Fruit fly (Drosophila melanogaster): ENCODE data around the gene CG43155.
A peak's percentile ranks its signal among the peaks of the same experiment; 100 is the strongest.

CG43155 gene

dm6 chrX:11449476-11450119 lies 10.0 kb upstream of the CG43155 start (continued):
- TF ChIP-seq Tbp (GFP tag; optimal IDR thresholded peaks at IDR 0.05), result no peak
- no peak for TF ChIP-seq hb (GFP tag; IDR thresholded peaks at IDR 0.05; ENCODE audit: partially characterized antibody)
- peak; percentile 62 for TF ChIP-seq CG11723 (GFP tag; optimal IDR thresholded peaks at IDR 0.05)
- peak; percentile 85 for TF ChIP-seq Atf6 (GFP tag; IDR thresholded peaks at IDR 0.05)
- TF ChIP-seq Gsc (GFP tag; IDR thresholded peaks at IDR 0.05), result peak; percentile 69
- peak; percentile 83 for TF ChIP-seq Xbp1 (GFP tag; optimal IDR thresholded peaks at IDR 0.05)
- TF ChIP-seq chif (GFP tag; optimal IDR thresholded peaks at IDR 0.05), result peak; percentile 86 to 88
- TF ChIP-seq CG17829 (tag; optimal IDR thresholded peaks at IDR 0.05), result peak; percentile 79
- peak; percentile 77 for TF ChIP-seq cwo (GFP tag; optimal IDR thresholded peaks at IDR 0.05)
- TF ChIP-seq cad (GFP tag; optimal IDR thresholded peaks at IDR 0.05), result no peak
- peak; percentile 60 for TF ChIP-seq Hand (GFP tag; optimal IDR thresholded peaks at IDR 0.05)
- peak; percentile 52 for TF ChIP-seq CG10431 (GFP tag; optimal IDR thresholded peaks at IDR 0.05)
- TF ChIP-seq p53 (GFP tag; optimal IDR thresholded peaks at IDR 0.05), result peak; percentile 54
- peak in 1 of 2 experiments; percentile 67 for TF ChIP-seq Eip74EF (GFP tag; optimal IDR thresholded peaks at IDR 0.05)
- TF ChIP-seq CG18599 (GFP tag; optimal IDR thresholded peaks at IDR 0.05), result peak; percentile 92
- peak; percentile 33 for TF ChIP-seq CG3838 (GFP tag; optimal IDR thresholded peaks at IDR 0.05)
- TF ChIP-seq CG17568 (GFP tag; optimal IDR thresholded peaks at IDR 0.05), result peak; percentile 64
- peak; percentile 88 for TF ChIP-seq CG12071 (GFP tag; optimal IDR thresholded peaks at IDR 0.05)
- peak; percentile 75 for TF ChIP-seq CG4424 (GFP tag; optimal IDR thresholded peaks at IDR 0.05)
- peak; percentile 86 for TF ChIP-seq CG10366 (GFP tag; IDR thresholded peaks at IDR 0.05)
- TF ChIP-seq CG9797 (GFP tag; optimal IDR thresholded peaks at IDR 0.05), result no peak
- TF ChIP-seq CG4617 (GFP tag; optimal IDR thresholded peaks at IDR 0.05; ENCODE audit: borderline replicate concordance), result peak; percentile 36
- peak; percentile 77 for TF ChIP-seq gsb (GFP tag; IDR thresholded peaks at IDR 0.05)
- TF ChIP-seq HLH4C (GFP tag; IDR thresholded peaks at IDR 0.05; ENCODE audit: partially characterized antibody), result no peak
- peak; percentile 43; the same call in 1 of the 2 replicates for TF ChIP-seq GATAe (GFP tag; conservative IDR thresholded peaks at IDR 0.05)
- peak; percentile 53; the same call in 1 of the 2 replicates for TF ChIP-seq cas (GFP tag; IDR thresholded peaks at IDR 0.05)
- peak; percentile 72 for TF ChIP-seq ssp (GFP tag; IDR thresholded peaks at IDR 0.05)
- peak; percentile 88 for TF ChIP-seq unpg (GFP tag; optimal IDR thresholded peaks at IDR 0.05)
- TF ChIP-seq jigr1 (GFP tag; IDR thresholded peaks at IDR 0.05), result peak; percentile 63; the same call in 2 of the 3 replicates
- peak; percentile 67 for TF ChIP-seq al (GFP tag; IDR thresholded peaks at IDR 0.05)
- TF ChIP-seq CG12942 (GFP tag; optimal IDR thresholded peaks at IDR 0.05), result peak; percentile 84
- TF ChIP-seq stwl (tag; optimal IDR thresholded peaks at IDR 0.05), result no peak
- TF ChIP-seq dpn (GFP tag; optimal IDR thresholded peaks at IDR 0.05), result peak; percentile 85 to 88
- TF ChIP-seq Kr (GFP tag; optimal IDR thresholded peaks at IDR 0.05), result no peak
- peak; percentile 84 for TF ChIP-seq CG32767 (GFP tag; IDR thresholded peaks at IDR 0.05)
- TF ChIP-seq zen (tag; optimal IDR thresholded peaks at IDR 0.05), result peak; percentile 95
- TF ChIP-seq sr (GFP tag; IDR thresholded peaks at IDR 0.05), result peak; percentile 42; the same call in 1 of the 3 replicates
- TF ChIP-seq zf30C (GFP tag; optimal IDR thresholded peaks at IDR 0.05), result no peak
- 0 out of 3 replicates have a peak, but pooled peaks have one; percentile 63 for TF ChIP-seq CG6175 (GFP tag; IDR thresholded peaks at IDR 0.05)
- TF ChIP-seq HmgZ (tag; optimal IDR thresholded peaks at IDR 0.05), result peak; percentile 76
- TF ChIP-seq CG10209 (GFP tag; optimal IDR thresholded peaks at IDR 0.05), result peak; percentile 82
- TF ChIP-seq CG9932 (GFP tag; IDR thresholded peaks at IDR 0.05), result peak; percentile 86
- peak; percentile 88 for TF ChIP-seq CG11456 (GFP tag; IDR thresholded peaks at IDR 0.05)
- peak; percentile 44 for TF ChIP-seq CG14710 (tag; optimal IDR thresholded peaks at IDR 0.05)
- peak; percentile 95 for TF ChIP-seq CG12769 (tag; optimal IDR thresholded peaks at IDR 0.05)
- peak; percentile 87 for TF ChIP-seq BtbVII (GFP tag; optimal IDR thresholded peaks at IDR 0.05)
- TF ChIP-seq Fer3 (tag; optimal IDR thresholded peaks at IDR 0.05), result peak; percentile 88
- peak; percentile 69 for TF ChIP-seq D19A (tag; optimal IDR thresholded peaks at IDR 0.05)
- peak; percentile 44 for TF ChIP-seq Jarid2 (GFP tag; optimal IDR thresholded peaks at IDR 0.05)
